Worm (Caenorhabditis elegans): ENCODE measurements around the gene B0218.7.
"Not testable (repeated sequence)": the region's sequence is repeated elsewhere in the genome, so short reads cannot be mapped to it uniquely, and the experiment has no call there.

B0218.7 gene

ce11 chrIV:8130131-8130611 lies 35.7 kb downstream of the B0218.7 start, which contains the start of the genes ndub-11 and moc-3:
Gene ndub-11, minus strand, starts transcription at chrIV:8130231.
Gene moc-3, plus strand, starts transcription at chrIV:8130561.
- peak; percentile 29 for TF ChIP-seq C34F6.9 (tag; optimal IDR thresholded peaks at IDR 0.05)
- no peak for TF ChIP-seq mab-5 (tag; optimal IDR thresholded peaks at IDR 0.05)
- TF ChIP-seq unc-55 (GFP tag; optimal IDR thresholded peaks at IDR 0.05), result peak; percentile 29
- TF ChIP-seq sma-9 (GFP tag; optimal IDR thresholded peaks at IDR 0.05), result no peak
- no peak for TF ChIP-seq sma-9 (tag; optimal IDR thresholded peaks at IDR 0.05)

ce11 chrIV:8127430-8127829 lies 38.4 kb downstream of the B0218.7 start:
- no peak for TF ChIP-seq nhr-129 (tag; optimal IDR thresholded peaks at IDR 0.05)
- no peak for TF ChIP-seq unc-39 (tag; optimal IDR thresholded peaks at IDR 0.05)
- TF ChIP-seq nhr-12 (tag; optimal IDR thresholded peaks at IDR 0.05), result no peak
- no peak for TF ChIP-seq nhr-21 (tag; optimal IDR thresholded peaks at IDR 0.05)
- no peak for TF ChIP-seq lin-11 (tag; optimal IDR thresholded peaks at IDR 0.05)
- no peak for TF ChIP-seq C34F6.9 (tag; optimal IDR thresholded peaks at IDR 0.05)
- TF ChIP-seq lin-39 (tag; optimal IDR thresholded peaks at IDR 0.05), result no peak
- no peak for TF ChIP-seq ztf-11 (tag; optimal IDR thresholded peaks at IDR 0.05)
- TF ChIP-seq ceh-16 (tag; optimal IDR thresholded peaks at IDR 0.05), result no peak
- no peak for TF ChIP-seq alr-1 (tag; optimal IDR thresholded peaks at IDR 0.05)
- TF ChIP-seq sma-9 (GFP tag; optimal IDR thresholded peaks at IDR 0.05), result no peak
- TF ChIP-seq sma-9 (tag; optimal IDR thresholded peaks at IDR 0.05), result no peak
- no peak for TF ChIP-seq snpc-4 (tag; optimal IDR thresholded peaks at IDR 0.05)
- no peak for TF ChIP-seq ZK546.5 (tag; optimal IDR thresholded peaks at IDR 0.05)
- TF ChIP-seq crh-2 (tag; optimal IDR thresholded peaks at IDR 0.05), result no peak
- TF ChIP-seq lsy-2 (tag; optimal IDR thresholded peaks at IDR 0.05), result no peak
- TF ChIP-seq nhr-10 (tag; optimal IDR thresholded peaks at IDR 0.05), result no peak
- TF ChIP-seq mab-5 (tag; optimal IDR thresholded peaks at IDR 0.05), result no peak
- no peak for TF ChIP-seq Y55F3AM.14 (GFP tag; optimal IDR thresholded peaks at IDR 0.05)
- TF ChIP-seq unc-62 (GFP tag; optimal IDR thresholded peaks at IDR 0.05), result no peak

- TF ChIP-seq nhr-129 (tag; optimal IDR thresholded peaks at IDR 0.05), result no peak
- no peak for TF ChIP-seq ceh-16 (tag; optimal IDR thresholded peaks at IDR 0.05)
- no peak for TF ChIP-seq ZK546.5 (tag; optimal IDR thresholded peaks at IDR 0.05)
- TF ChIP-seq ama-1 (optimal IDR thresholded peaks at IDR 0.05), result no peak
- TF ChIP-seq gmeb-1 (tag; optimal IDR thresholded peaks at IDR 0.05), result no peak
- no peak for TF ChIP-seq egl-27 (tag; optimal IDR thresholded peaks at IDR 0.05)
- no peak for TF ChIP-seq ztf-1 (GFP tag; conservative IDR thresholded peaks at IDR 0.05)
- TF ChIP-seq nhr-12 (tag; optimal IDR thresholded peaks at IDR 0.05), result no peak
- TF ChIP-seq unc-55 (GFP tag; optimal IDR thresholded peaks at IDR 0.05), result no peak
Observed at ce11 chrIV:8126902-8127301, 38.9 kb downstream of the B0218.7 start, which contains the start of gene ceph-41. Gene ceph-41, plus strand, starts transcription at chrIV:8127202.

ce11 chrIV:8122349-8122748 lies 43.5 kb downstream of the B0218.7 start, which contains the start of gene erp-44.3:
Gene erp-44.3, plus strand, starts transcription at chrIV:8122649.
- not testable (repeated sequence) for TF ChIP-seq unc-62 (GFP tag; optimal IDR thresholded peaks at IDR 0.05); ZK546.5 (tag; optimal IDR thresholded peaks at IDR 0.05); nhr-10 (tag; optimal IDR thresholded peaks at IDR 0.05)

ce11 chrIV:8118790-8119189 lies 47.1 kb downstream of the B0218.7 start, which contains the start of gene F42G8.8:
Gene F42G8.8, plus strand, starts transcription at chrIV:8119090.
- TF ChIP-seq unc-62 (GFP tag; optimal IDR thresholded peaks at IDR 0.05), result no peak

- TF ChIP-seq crh-2 (tag; optimal IDR thresholded peaks at IDR 0.05), result no peak
- no peak for TF ChIP-seq lin-11 (tag; optimal IDR thresholded peaks at IDR 0.05)
- TF ChIP-seq unc-39 (tag; optimal IDR thresholded peaks at IDR 0.05), result no peak
- TF ChIP-seq sma-3 (GFP tag; optimal IDR thresholded peaks at IDR 0.05), result no peak
- no peak for TF ChIP-seq egl-27 (tag; optimal IDR thresholded peaks at IDR 0.05)
- TF ChIP-seq ceh-16 (tag; optimal IDR thresholded peaks at IDR 0.05), result no peak
- TF ChIP-seq nhr-11 (tag; optimal IDR thresholded peaks at IDR 0.05), result no peak
- no peak for TF ChIP-seq nhr-6 (tag; optimal IDR thresholded peaks at IDR 0.05)
- no peak for TF ChIP-seq lsy-2 (tag; optimal IDR thresholded peaks at IDR 0.05)
- TF ChIP-seq R02D3.7 (tag; optimal IDR thresholded peaks at IDR 0.05), result no peak
- TF ChIP-seq nhr-10 (tag; optimal IDR thresholded peaks at IDR 0.05), result no peak
- TF ChIP-seq F13H6.1 (tag; optimal IDR thresholded peaks at IDR 0.05), result no peak
- TF ChIP-seq mdl-1 (tag; optimal IDR thresholded peaks at IDR 0.05), result no peak
Observed at ce11 chrIV:8115462-8115861, 50.4 kb downstream of the B0218.7 start, which contains the start of gene irld-8. Gene irld-8, plus strand, starts transcription at chrIV:8115762.
